Fruit fly (Drosophila melanogaster) Kc167 (cell line): Measurements from ENCODE around the gene Archease.

Source experiments
- h ChIP-seq: fragments of >200 bp; optimal IDR thresholded peaks from 3 replicates; lab custom pipeline; 2018; ENCODE audit warnings: missing external identifiers
- psq ChIP-seq: fragments of >200 bp; optimal IDR thresholded peaks from 2 replicates; lab custom pipeline; 2017; ENCODE audit warnings: missing external identifiers

DNA sequence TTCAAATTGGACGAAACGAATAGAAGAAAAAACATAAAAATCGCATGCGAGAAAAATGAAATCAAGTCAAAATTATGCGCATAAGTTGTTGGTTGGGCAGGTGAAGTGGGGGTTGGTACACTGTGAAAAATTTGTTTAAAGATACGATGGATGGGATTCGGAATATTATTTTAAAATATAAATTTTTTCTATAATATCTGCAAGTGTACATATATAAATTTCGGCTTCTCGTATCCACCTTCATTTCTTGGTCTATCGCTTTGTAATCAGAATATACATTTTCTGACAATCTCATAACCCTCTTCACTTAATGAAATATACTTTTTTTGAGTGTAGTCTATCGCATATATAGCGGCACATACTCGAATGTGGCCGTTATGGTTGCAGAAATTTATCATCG, 40.6 kb upstream of the Archease start:
- TF ChIP-seq psq (lab: Kevin White, UChicago): no peak
- TF ChIP-seq h (lab: Kevin White, UChicago): no peak
